Fruit fly (Drosophila melanogaster) whole organism, adult: ENCODE data around the gene CG12945.

ENCODE experiments used
- CG11617 ChIP-seq: fragments of 200-800 bp; sonication (Bioruptor generic); optimal IDR thresholded peaks from 2 replicates; lab custom pipeline; 2017; ENCODE audit warnings: mild to moderate bottlenecking, missing biosample characterization, missing genetic modification reagents, missing genetic modification characterization
- CG12768 ChIP-seq: fragments of 200-800 bp; sonication (Bioruptor generic); optimal IDR thresholded peaks from 2 replicates; lab custom pipeline; 2017; ENCODE audit warnings: missing biosample characterization, missing genetic modification characterization, mild to moderate bottlenecking, moderate library complexity, missing genetic modification reagents
- CG14711 ChIP-seq: fragments of 200-800 bp; sonication (Bioruptor generic); optimal IDR thresholded peaks from 2 replicates; lab custom pipeline; 2018; ENCODE audit warnings: missing biosample characterization, mild to moderate bottlenecking, missing genetic modification characterization, moderate library complexity
- CG1620 ChIP-seq: fragments of 200-800 bp; sonication (Bioruptor generic); optimal IDR thresholded peaks from 2 replicates; lab custom pipeline; 2016; ENCODE audit warnings: missing biosample characterization, missing genetic modification characterization
- CG33017 ChIP-seq: fragments of 200-800 bp; sonication (Bioruptor generic); optimal IDR thresholded peaks from 2 replicates; lab custom pipeline; 2018; ENCODE audit warnings: missing biosample characterization, mild to moderate bottlenecking, missing genetic modification characterization, moderate library complexity
- CG5204 ChIP-seq: fragments of 200-800 bp; sonication (Bioruptor generic); optimal IDR thresholded peaks from 2 replicates; lab custom pipeline; 2016; ENCODE audit warnings: missing biosample characterization, missing genetic modification characterization
- CG7045 ChIP-seq: fragments of 200-800 bp; sonication (Bioruptor generic); optimal IDR thresholded peaks from 2 replicates; lab custom pipeline; 2017; ENCODE audit warnings: missing biosample characterization, mild to moderate bottlenecking, missing genetic modification characterization
- CG7101 ChIP-seq: fragments of 200-800 bp; sonication (Bioruptor generic); optimal IDR thresholded peaks from 2 replicates; lab custom pipeline; 2018; ENCODE audit warnings: missing biosample characterization, mild to moderate bottlenecking, missing genetic modification characterization, moderate library complexity
- Clk ChIP-seq: fragments of 200-800 bp; sonication (Bioruptor generic); optimal IDR thresholded peaks from 2 replicates; lab custom pipeline; 2017; ENCODE audit warnings: missing biosample characterization, missing genetic modification characterization
- Crg-1 ChIP-seq: fragments of 200-800 bp; sonication (Bioruptor generic); optimal IDR thresholded peaks from 2 replicates; lab custom pipeline; 2016; ENCODE audit warnings: missing biosample characterization, missing genetic modification characterization
- Hr96 ChIP-seq: fragments of 200-800 bp; sonication (Bioruptor generic); optimal IDR thresholded peaks from 2 replicates; lab custom pipeline; 2016; ENCODE audit warnings: missing biosample characterization, missing genetic modification characterization
- Mnt ChIP-seq: fragments of 200-800 bp; sonication (Bioruptor generic); optimal IDR thresholded peaks from 2 replicates; lab custom pipeline; 2016; ENCODE audit warnings: missing biosample characterization, mild to moderate bottlenecking, missing genetic modification characterization
- bab1 ChIP-seq: fragments of 200-800 bp; sonication (Bioruptor generic); optimal IDR thresholded peaks from 3 replicates; lab custom pipeline; 2019; ENCODE audit warnings: missing biosample characterization, mild to moderate bottlenecking, missing genetic modification characterization, moderate library complexity
- cic ChIP-seq: fragments of 200-800 bp; sonication (Bioruptor generic); optimal IDR thresholded peaks from 2 replicates; lab custom pipeline; 2017; ENCODE audit warnings: missing biosample characterization, mild to moderate bottlenecking, missing genetic modification characterization, moderate library complexity
- cnc ChIP-seq, 2 experiments: fragments of >200 bp; optimal IDR thresholded peaks; 2 replicates each; lab custom pipeline; 2017
- kay ChIP-seq: fragments of 200-800 bp; sonication (Bioruptor generic); peaks from one replicate; lab custom pipeline; 2016; ENCODE audit warnings: missing biosample characterization, missing genetic modification characterization, borderline replicate concordance
- ovo ChIP-seq: fragments of 200-800 bp; sonication (Bioruptor generic); optimal IDR thresholded peaks from 2 replicates; lab custom pipeline; 2016; ENCODE audit warnings: missing biosample characterization, missing genetic modification characterization
- pad ChIP-seq: fragments of 200-800 bp; sonication (Bioruptor generic); optimal IDR thresholded peaks from 3 replicates; lab custom pipeline; 2017; ENCODE audit warnings: missing biosample characterization, missing genetic modification characterization, mild to moderate bottlenecking, moderate library complexity, missing genetic modification reagents
- tj ChIP-seq: fragments of 200-800 bp; sonication (Bioruptor generic); optimal IDR thresholded peaks from 3 replicates; lab custom pipeline; 2017; ENCODE audit warnings: missing biosample characterization, mild to moderate bottlenecking, missing genetic modification characterization, moderate library complexity
- toe ChIP-seq: fragments of 200-800 bp; sonication (Bioruptor generic); optimal IDR thresholded peaks from 2 replicates; lab custom pipeline; 2016; ENCODE audit warnings: missing biosample characterization, missing genetic modification characterization

The CG12945 gene

DNA sequence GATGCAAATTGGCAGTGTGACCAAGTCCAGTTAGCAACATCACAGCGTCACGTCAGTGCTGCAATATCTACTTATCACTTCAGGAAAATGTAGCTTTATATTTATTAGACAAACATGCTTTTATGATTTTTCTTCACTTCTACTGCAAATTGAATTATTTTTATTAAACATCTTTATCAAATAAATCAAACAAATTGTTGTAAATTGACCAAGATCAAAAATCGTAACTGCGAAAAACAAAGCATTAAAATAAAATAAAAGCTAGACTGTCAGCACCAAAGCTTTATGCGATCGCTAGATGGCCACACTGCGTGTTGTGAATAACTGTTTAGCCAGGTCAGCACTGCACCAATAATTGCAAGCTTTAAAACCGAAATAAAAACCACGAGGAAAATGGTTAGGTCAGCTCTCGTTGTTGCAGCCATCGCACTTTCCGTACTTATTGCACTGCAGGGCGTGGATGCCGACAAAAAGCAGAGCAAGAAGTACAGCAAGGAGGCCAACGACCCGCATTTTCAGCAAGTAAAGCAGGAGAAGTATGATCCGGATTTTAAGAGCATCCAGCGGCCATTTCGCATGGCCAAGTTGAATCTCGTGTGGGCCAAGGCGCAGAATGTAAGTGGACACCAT is at the start of gene CG12945, which contains the start of gene CG8507:
TSS of gene CG12945 (minus strand) at position 45 of the 630 bp plus-strand sequence.
TSS of gene CG8507 (plus strand) at position 307 of the 630 bp plus-strand sequence.
- TF ChIP-seq toe (no peak), CG11617 (peak; percentile 56), pad (GFP tag; lab: Kevin White, UChicago) (peak; percentile 55), CG33017 (peak; percentile 53), CG7101 (peak; percentile 65), CG5204 (GFP tag; lab: Kevin White, UChicago) (no peak), Hr96 (GFP tag; lab: Kevin White, UChicago) (no peak), Clk (GFP tag; lab: Kevin White, UChicago) (no peak), CG14711 (tag; lab: Kevin White, UChicago) (peak; percentile 50), Crg-1 (GFP tag; lab: Kevin White, UChicago) (peak; percentile 74), Mnt (GFP tag; lab: Kevin White, UChicago) (peak; percentile 41), CG1620 (GFP tag; lab: Kevin White, UChicago) (peak; percentile 72), cic (GFP tag; lab: Kevin White, UChicago) (peak; percentile 44), CG12768 (GFP tag; lab: Kevin White, UChicago) (peak; percentile 52), ovo (GFP tag; lab: Kevin White, UChicago) (peak; percentile 72), tj (GFP tag; lab: Kevin White, UChicago) (peak; percentile 97), CG7045 (GFP tag; lab: Kevin White, UChicago) (no peak), bab1 (GFP tag; lab: Kevin White, UChicago) (peak; percentile 79), cnc (optimal IDR thresholded peaks at IDR 0.05; lab: Kevin White, UChicago) (no peak), kay (GFP tag; lab: Kevin White, UChicago) (no peak)

DNA sequence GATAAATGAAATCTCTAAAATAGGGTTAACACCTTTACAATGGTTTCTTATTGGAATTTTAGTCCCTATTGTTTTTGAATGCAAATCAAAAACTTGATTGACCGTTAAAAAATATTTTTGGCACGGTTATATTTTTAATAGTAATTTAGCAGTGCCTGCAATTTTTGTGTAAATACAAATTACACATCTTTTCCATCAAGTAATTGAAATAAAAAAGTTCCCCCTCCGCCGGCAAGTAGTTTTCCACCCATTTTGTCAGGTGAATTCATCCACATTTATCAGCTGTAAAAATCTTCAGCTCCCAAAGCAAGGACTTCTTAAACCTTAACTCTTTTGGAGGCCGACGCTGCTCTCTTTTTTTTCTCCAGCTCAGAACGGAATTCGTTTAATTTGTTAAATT is 32.7 kb upstream of the CG12945 start, which contains the start of gene CG34302:
TSS of gene CG34302 (minus strand) at position 101 of the 400 bp plus-strand sequence.
- TF ChIP-seq Mnt (GFP tag; lab: Kevin White, UChicago) = no peak
- TF ChIP-seq cic (GFP tag; lab: Kevin White, UChicago) = no peak

DNA sequence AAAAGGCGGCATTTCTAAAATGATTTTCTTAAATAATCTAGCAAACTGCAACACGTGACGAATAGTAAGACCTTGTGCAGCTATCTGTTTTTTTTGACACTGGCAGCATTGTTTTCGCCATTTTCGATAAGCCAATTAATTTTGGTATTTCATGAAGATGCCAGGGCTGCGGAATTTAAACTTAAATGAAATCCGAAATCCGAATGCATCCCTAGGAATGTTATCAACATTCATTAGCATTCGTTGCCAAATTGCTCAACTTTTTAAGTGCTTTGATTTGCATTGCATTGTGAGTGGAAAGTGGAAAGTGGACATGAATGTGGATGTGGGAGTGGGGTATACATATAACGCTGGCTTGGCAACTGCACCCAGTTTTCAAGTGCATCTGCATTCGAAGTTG is 30.1 kb upstream of the CG12945 start, which contains the start of gene CG42857:
TSS of gene CG42857 (minus strand) at position 101 of the 400 bp plus-strand sequence.
- TF ChIP-seq kay (GFP tag; lab: Kevin White, UChicago) (no peak), Crg-1 (GFP tag; lab: Kevin White, UChicago) (no peak), CG12768 (GFP tag; lab: Kevin White, UChicago) (no peak), CG33017 (no peak), CG7045 (GFP tag; lab: Kevin White, UChicago) (no peak)

DNA sequence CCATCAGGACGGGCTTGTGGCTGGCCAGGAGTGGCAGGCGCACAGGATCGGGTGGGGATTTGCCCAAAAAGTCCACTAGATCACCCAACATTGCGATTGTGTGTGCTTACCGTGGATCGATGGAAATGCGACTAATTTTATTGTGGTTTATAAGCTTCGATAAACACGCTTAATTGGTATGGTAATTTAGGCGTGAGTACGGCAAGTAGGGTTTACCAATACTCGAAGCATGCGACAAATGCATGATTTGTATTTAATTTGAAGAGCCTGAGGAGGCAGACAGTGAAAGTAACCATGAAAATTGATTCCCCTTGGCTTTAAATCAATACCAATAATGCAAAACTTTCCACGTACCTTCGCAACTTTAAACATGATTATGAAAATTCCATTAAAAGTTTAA is 28.8 kb upstream of the CG12945 start, which contains the start of gene CG9458:
TSS of gene CG9458 (minus strand) at position 101 of the 400 bp plus-strand sequence.
- TF ChIP-seq cic (GFP tag; lab: Kevin White, UChicago) = no peak
- no peak for TF ChIP-seq bab1 (GFP tag; lab: Kevin White, UChicago)
- TF ChIP-seq Clk (GFP tag; lab: Kevin White, UChicago) = no peak
- no peak for TF ChIP-seq CG11617
- TF ChIP-seq toe = no peak

DNA sequence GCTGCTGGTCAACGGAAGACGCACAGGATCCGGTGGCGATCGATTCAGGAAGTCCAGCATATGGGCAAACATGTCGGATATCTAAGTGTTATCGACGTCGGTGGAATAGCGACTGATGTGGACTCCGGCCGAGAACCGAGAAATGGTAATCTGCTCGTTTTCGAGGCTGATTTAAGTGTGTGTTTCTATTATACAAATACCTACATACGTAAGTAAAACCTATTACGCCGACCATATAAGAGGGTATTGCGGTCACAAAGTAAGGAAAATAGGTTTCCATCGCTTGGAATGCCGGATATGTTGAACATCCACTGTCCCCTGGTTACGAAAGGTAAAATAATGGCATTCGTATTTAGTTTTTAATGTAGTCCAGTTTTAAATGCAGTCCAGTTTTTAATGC is 27.3 kb upstream of the CG12945 start, which contains the start of gene CG9459:
TSS of gene CG9459 (minus strand) at position 101 of the 400 bp plus-strand sequence.
- TF ChIP-seq Clk (GFP tag; lab: Kevin White, UChicago) = no peak
- TF ChIP-seq CG11617 = no peak
- no peak for TF ChIP-seq cnc (optimal IDR thresholded peaks at IDR 0.05; lab: Kevin White, UChicago)
- TF ChIP-seq CG14711 (tag; lab: Kevin White, UChicago) = no peak
- TF ChIP-seq tj (GFP tag; lab: Kevin White, UChicago) = no peak

DNA sequence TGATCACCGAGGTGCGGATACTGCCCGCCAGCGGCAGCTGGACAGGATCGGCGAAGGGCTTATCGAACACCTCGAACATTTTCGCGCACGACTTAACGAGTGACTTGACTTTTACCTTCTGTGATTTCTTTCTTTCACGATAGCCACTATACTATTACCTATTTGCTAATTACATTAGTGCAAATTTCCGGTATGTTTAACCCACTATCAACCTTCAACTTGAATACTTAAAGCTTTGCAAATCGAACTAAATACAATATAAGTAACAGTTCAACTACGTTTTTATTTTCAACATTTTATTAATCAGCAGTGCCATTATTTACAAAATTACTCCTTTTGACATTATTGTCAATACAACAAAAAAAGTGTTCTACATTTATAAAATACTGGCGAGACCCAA is 25.9 kb upstream of the CG12945 start, which contains the start of gene CG16904:
TSS of gene CG16904 (minus strand) at position 101 of the 400 bp plus-strand sequence.
- TF ChIP-seq kay (GFP tag; lab: Kevin White, UChicago) = no peak
- TF ChIP-seq ovo (GFP tag; lab: Kevin White, UChicago) = no peak
- no peak for TF ChIP-seq Mnt (GFP tag; lab: Kevin White, UChicago)
- TF ChIP-seq bab1 (GFP tag; lab: Kevin White, UChicago) = no peak
- TF ChIP-seq CG5204 (GFP tag; lab: Kevin White, UChicago) = no peak
- no peak for TF ChIP-seq cnc (optimal IDR thresholded peaks at IDR 0.05; lab: Kevin White, UChicago)
- TF ChIP-seq toe = no peak
- TF ChIP-seq CG7101 = no peak
- TF ChIP-seq Clk (GFP tag; lab: Kevin White, UChicago) = no peak
- no peak for TF ChIP-seq CG1620 (GFP tag; lab: Kevin White, UChicago)
- no peak for TF ChIP-seq tj (GFP tag; lab: Kevin White, UChicago)
- no peak for TF ChIP-seq pad (GFP tag; lab: Kevin White, UChicago)
- no peak for TF ChIP-seq CG12768 (GFP tag; lab: Kevin White, UChicago)

DNA sequence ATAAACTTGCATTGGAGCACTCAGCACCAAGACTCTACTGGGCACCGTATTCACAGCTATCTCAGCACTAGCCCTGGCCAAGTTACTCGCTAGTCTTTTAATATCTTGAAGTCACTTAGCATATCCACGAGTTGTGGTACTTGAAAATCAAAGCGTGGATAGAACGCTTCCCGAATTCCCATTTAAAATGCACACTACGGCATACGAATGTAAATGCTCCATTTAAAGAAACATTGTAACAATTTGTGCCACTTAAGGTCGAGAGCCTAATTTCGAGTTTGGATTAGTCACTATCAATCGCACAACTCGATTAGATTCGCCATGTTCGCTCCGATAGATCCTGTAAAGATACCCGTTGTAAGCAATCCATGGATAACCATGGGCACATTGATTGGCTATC is 22.8 kb upstream of the CG12945 start, which contains the start of gene eloF:
TSS of gene eloF (plus strand) at position 301 of the 400 bp plus-strand sequence.
- TF ChIP-seq ovo (GFP tag; lab: Kevin White, UChicago) = no peak
- TF ChIP-seq CG7045 (GFP tag; lab: Kevin White, UChicago) = no peak
- TF ChIP-seq Hr96 (GFP tag; lab: Kevin White, UChicago) = no peak
